Worm (Caenorhabditis elegans) whole organism, young adult: Measurements from ENCODE around the gene srbc-40.

Experiments
- B0261.1 ChIP-seq: sonication (generic microtip); optimal IDR thresholded peaks from 2 replicates; lab custom pipeline; 2016; ENCODE audit warnings: mild to moderate bottlenecking, missing genetic modification characterization, moderate library complexity, missing compliant biosample characterization
- B0336.3 ChIP-seq: fragments of 200-800 bp; sonication (Bioruptor generic); IDR thresholded peaks from 2 replicates; pipeline ENCODE4 v1.3.6; 2022; ENCODE audit warnings: missing genetic modification characterization, missing compliant biosample characterization
- D2030.7 ChIP-seq: fragments of 200-800 bp; sonication (Bioruptor generic); IDR thresholded peaks from 2 replicates; pipeline ENCODE4 v1.3.6; 2022; ENCODE audit warnings: missing genetic modification reagents, missing genetic modification characterization, missing compliant biosample characterization
- F22D6.2 ChIP-seq: sonication (generic microtip); optimal IDR thresholded peaks from 2 replicates; lab custom pipeline; 2016; ENCODE audit warnings: mild to moderate bottlenecking, missing genetic modification characterization, missing compliant biosample characterization
- F33H1.4 ChIP-seq: fragments of 200-800 bp; sonication (Bioruptor generic); IDR thresholded peaks from 2 replicates; pipeline ENCODE4 v1.3.6; 2022; ENCODE audit warnings: missing genetic modification reagents, missing genetic modification characterization, missing compliant biosample characterization
- F39B2.1 ChIP-seq: fragments of 200-800 bp; sonication (Bioruptor generic); IDR thresholded peaks from 2 replicates; pipeline ENCODE4 v1.3.6; 2022; ENCODE audit warnings: missing genetic modification reagents, missing genetic modification characterization, missing compliant biosample characterization
- F57C9.4 ChIP-seq: sonication (generic microtip); optimal IDR thresholded peaks from 2 replicates; lab custom pipeline; 2017; ENCODE audit warnings: mild to moderate bottlenecking, missing genetic modification characterization, missing compliant biosample characterization
- Y53G8AR.9 ChIP-seq: fragments of 200-800 bp; sonication (Bioruptor generic); conservative IDR thresholded peaks from 2 replicates; pipeline ENCODE4 v1.3.6; 2022; ENCODE audit warnings: missing genetic modification reagents, missing genetic modification characterization, missing compliant biosample characterization
- ZK185.1 ChIP-seq: sonication (generic microtip); optimal IDR thresholded peaks from 2 replicates; lab custom pipeline; 2016; ENCODE audit warnings: mild to moderate bottlenecking, missing genetic modification characterization, missing compliant biosample characterization; ENCODE audit not compliant: poor library complexity, severe bottlenecking
- aptf-2 ChIP-seq: fragments of 200-800 bp; sonication (Bioruptor generic); conservative IDR thresholded peaks from 2 replicates; pipeline ENCODE4 v1.3.6; 2022; ENCODE audit warnings: missing genetic modification reagents, missing genetic modification characterization, missing compliant biosample characterization
- atf-7 ChIP-seq: sonication (generic microtip); optimal IDR thresholded peaks from 2 replicates; lab custom pipeline; 2017; ENCODE audit warnings: mild to moderate bottlenecking, missing genetic modification characterization, missing compliant biosample characterization
- bed-1 ChIP-seq: fragments of 200-800 bp; sonication (Bioruptor generic); IDR thresholded peaks from 2 replicates; pipeline ENCODE4 v1.3.6; 2022; ENCODE audit warnings: missing genetic modification reagents, missing genetic modification characterization, missing compliant biosample characterization
- bed-2 ChIP-seq: fragments of 200-800 bp; sonication (Bioruptor generic); IDR thresholded peaks from 2 replicates; pipeline ENCODE4 v1.3.6; 2022; ENCODE audit warnings: missing genetic modification reagents, missing genetic modification characterization, missing compliant biosample characterization
- ccch-3 ChIP-seq: fragments of 200-800 bp; sonication (Bioruptor generic); optimal IDR thresholded peaks from 2 replicates; lab custom pipeline; 2018; ENCODE audit warnings: mild to moderate bottlenecking, missing genetic modification characterization, missing compliant biosample characterization
- cebp-2 ChIP-seq: fragments of 200-800 bp; sonication (Bioruptor generic); IDR thresholded peaks from 2 replicates; pipeline ENCODE4 v1.3.6; 2022; ENCODE audit warnings: missing genetic modification characterization, missing compliant biosample characterization
- ceh-100 ChIP-seq: fragments of 200-800 bp; sonication (Bioruptor generic); IDR thresholded peaks from 2 replicates; pipeline ENCODE4 v1.3.6; 2022; ENCODE audit warnings: missing genetic modification reagents, missing genetic modification characterization, missing compliant biosample characterization
- dpl-1 ChIP-seq: fragments of 150-350 bp; optimal IDR thresholded peaks from 2 replicates; lab custom pipeline; 2014; ENCODE audit warnings: missing biosample characterization, missing genetic modification reagents, missing genetic modification characterization
- efl-1 ChIP-seq: fragments of 150-350 bp; optimal IDR thresholded peaks from 2 replicates; lab custom pipeline; 2014; ENCODE audit warnings: missing biosample characterization, missing genetic modification reagents, missing genetic modification characterization
- egl-44 ChIP-seq: fragments of 200-800 bp; sonication (Bioruptor generic); IDR thresholded peaks from 2 replicates; pipeline ENCODE4 v1.3.6; 2022; ENCODE audit warnings: missing genetic modification reagents, missing genetic modification characterization, missing compliant biosample characterization
- ekl-4 ChIP-seq: fragments of 200-800 bp; sonication (Bioruptor generic); IDR thresholded peaks from 2 replicates; pipeline ENCODE4 v1.3.6; 2022; ENCODE audit warnings: missing genetic modification reagents, missing genetic modification characterization, missing compliant biosample characterization
- fkh-3 ChIP-seq: sonication (generic microtip); optimal IDR thresholded peaks from 2 replicates; lab custom pipeline; 2016; ENCODE audit warnings: mild to moderate bottlenecking, missing genetic modification characterization, missing compliant biosample characterization
- hmg-1.2 ChIP-seq: fragments of 200-800 bp; sonication (Bioruptor generic); IDR thresholded peaks from 2 replicates; pipeline ENCODE4 v1.3.6; 2022; ENCODE audit warnings: missing genetic modification reagents, missing genetic modification characterization, missing compliant biosample characterization
- hrde-1 ChIP-seq: sonication (generic microtip); optimal IDR thresholded peaks from 2 replicates; lab custom pipeline; 2016; ENCODE audit warnings: missing genetic modification characterization, mild to moderate bottlenecking, missing compliant biosample characterization, moderate library complexity, missing genotype, missing genetic modification reagents, borderline replicate concordance
- hsf-1 ChIP-seq: fragments of 200-800 bp; sonication (Bioruptor generic); IDR thresholded peaks from 2 replicates; pipeline ENCODE4 v1.3.6; 2022; ENCODE audit warnings: missing genetic modification reagents, missing genetic modification characterization, missing compliant biosample characterization
- lag-1 ChIP-seq: fragments of 200-800 bp; sonication (Bioruptor generic); IDR thresholded peaks from 2 replicates; pipeline ENCODE4 v1.3.6; 2022; ENCODE audit warnings: missing genetic modification reagents, missing genetic modification characterization, missing compliant biosample characterization
- lsl-1 ChIP-seq: fragments of 200-800 bp; sonication (Bioruptor generic); optimal IDR thresholded peaks from 2 replicates; lab custom pipeline; 2018; ENCODE audit warnings: mild to moderate bottlenecking, missing genetic modification characterization, moderate library complexity, missing compliant biosample characterization
- madf-8 ChIP-seq: fragments of 200-800 bp; sonication (Bioruptor generic); conservative IDR thresholded peaks from 2 replicates; pipeline ENCODE4 v1.3.6; 2022; ENCODE audit warnings: missing genetic modification reagents, missing genetic modification characterization, missing compliant biosample characterization
- nfya-2 ChIP-seq: fragments of 200-800 bp; sonication (Bioruptor generic); IDR thresholded peaks from 2 replicates; pipeline ENCODE4 v1.3.6; 2022; ENCODE audit warnings: missing genetic modification reagents, missing genetic modification characterization, missing compliant biosample characterization
- nfyb-1 ChIP-seq: fragments of 200-800 bp; sonication (Bioruptor generic); IDR thresholded peaks from 2 replicates; pipeline ENCODE4 v1.3.6; 2022; ENCODE audit warnings: missing genetic modification reagents, missing genetic modification characterization, missing compliant biosample characterization
- nhr-120 ChIP-seq: fragments of 200-800 bp; sonication (Bioruptor generic); IDR thresholded peaks from 2 replicates; pipeline ENCODE4 v1.3.6; 2022; ENCODE audit warnings: missing genetic modification characterization, missing compliant biosample characterization
- nhr-179 ChIP-seq: sonication (generic microtip); optimal IDR thresholded peaks from 2 replicates; lab custom pipeline; 2016; ENCODE audit warnings: mild to moderate bottlenecking, missing genetic modification characterization, missing compliant biosample characterization
- nhr-80 ChIP-seq: sonication (generic microtip); optimal IDR thresholded peaks from 2 replicates; lab custom pipeline; 2016; ENCODE audit warnings: missing genetic modification characterization, missing compliant biosample characterization
- pha-4 ChIP-seq: fragments of 150-350 bp; sonication (generic microtip); optimal IDR thresholded peaks from 2 replicates; lab custom pipeline; 2014; ENCODE audit warnings: missing biosample characterization, missing genetic modification reagents, missing genetic modification characterization
- repo-1 ChIP-seq: sonication (generic microtip); optimal IDR thresholded peaks from 2 replicates; lab custom pipeline; 2017; ENCODE audit warnings: mild to moderate bottlenecking, missing genetic modification characterization, missing compliant biosample characterization
- snpc-1.1 ChIP-seq: sonication (generic microtip); optimal IDR thresholded peaks from 2 replicates; lab custom pipeline; 2017; ENCODE audit warnings: missing genetic modification characterization, mild to moderate bottlenecking, missing compliant biosample characterization, antibody characterized with exemption, moderate library complexity, missing genotype, missing genetic modification reagents; ENCODE audit not compliant: insufficient read depth
- snpc-3.4 ChIP-seq: sonication (generic microtip); optimal IDR thresholded peaks from 2 replicates; lab custom pipeline; 2017; ENCODE audit warnings: missing genetic modification characterization, mild to moderate bottlenecking, missing compliant biosample characterization, antibody characterized with exemption, moderate library complexity, missing genotype, missing genetic modification reagents
- sptf-2 ChIP-seq: fragments of 200-800 bp; sonication (Bioruptor generic); optimal IDR thresholded peaks from 2 replicates; lab custom pipeline; 2018; ENCODE audit warnings: mild to moderate bottlenecking, missing genetic modification characterization, missing compliant biosample characterization
- tbp1 ChIP-seq: fragments of 200-800 bp; sonication (Bioruptor generic); optimal IDR thresholded peaks from 2 replicates; lab custom pipeline; 2018; ENCODE audit warnings: mild to moderate bottlenecking, missing genetic modification characterization, missing compliant biosample characterization
- xnd-1 ChIP-seq: sonication (generic microtip); optimal IDR thresholded peaks from 2 replicates; lab custom pipeline; 2016; ENCODE audit warnings: missing genotype, missing genetic modification reagents, missing genetic modification characterization, missing compliant biosample characterization
- ztf-26 ChIP-seq: sonication (generic microtip); optimal IDR thresholded peaks from 2 replicates; lab custom pipeline; 2017; ENCODE audit warnings: missing genetic modification characterization, missing compliant biosample characterization
- ztf-28 ChIP-seq: fragments of 200-800 bp; sonication (Bioruptor generic); IDR thresholded peaks from 2 replicates; pipeline ENCODE4 v1.3.6; 2022; ENCODE audit warnings: missing genetic modification reagents, missing genetic modification characterization, missing compliant biosample characterization
- ztf-6 ChIP-seq: fragments of 200-800 bp; sonication (Bioruptor generic); IDR thresholded peaks from 2 replicates; pipeline ENCODE4 v1.3.6; 2022; ENCODE audit warnings: missing genetic modification reagents, missing genetic modification characterization, missing compliant biosample characterization

The srbc-40 gene

DNA sequence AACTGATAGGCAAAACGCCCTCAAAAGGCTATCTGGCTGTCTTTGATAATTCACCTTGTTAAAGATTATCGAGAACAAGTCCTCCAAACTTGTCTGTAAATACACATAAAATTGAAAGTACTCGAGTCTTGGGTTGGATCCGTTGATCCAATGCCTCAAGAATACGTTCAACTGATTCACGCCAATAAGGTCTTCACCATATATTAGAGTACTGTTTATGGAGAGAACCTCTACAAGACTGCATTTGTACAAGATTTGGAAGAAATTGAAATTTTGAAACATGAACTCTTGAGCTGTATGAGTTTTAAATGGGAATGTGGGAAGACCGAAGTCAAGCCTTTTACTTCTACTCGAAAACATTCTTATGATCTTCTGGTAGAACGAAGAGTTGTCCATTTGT lies 3.3 kb upstream of the srbc-40 start:
- no peak for TF ChIP-seq bed-2
- no peak for TF ChIP-seq nfya-2 (GFP tag; lab: Robert Waterston, UW)
- TF ChIP-seq nhr-120 (GFP tag; lab: Robert Waterston, UW): no peak
- TF ChIP-seq madf-8 (GFP tag; lab: Robert Waterston, UW): no peak
- no peak for TF ChIP-seq hrde-1 (tag; lab: Kevin White, UChicago)
- TF ChIP-seq egl-44 (GFP tag; lab: Robert Waterston, UW): no peak
- TF ChIP-seq ccch-3: no peak
- TF ChIP-seq B0336.3: no peak
- no peak for TF ChIP-seq snpc-3.4 (tag; lab: Kevin White, UChicago)
- TF ChIP-seq hsf-1 (GFP tag; lab: Robert Waterston, UW): no peak
- TF ChIP-seq ztf-28 (GFP tag; lab: Robert Waterston, UW): no peak
- TF ChIP-seq aptf-2 (GFP tag; lab: Robert Waterston, UW): no peak
- TF ChIP-seq pha-4: no peak
- TF ChIP-seq F57C9.4: no peak
- TF ChIP-seq snpc-1.1 (tag; lab: Kevin White, UChicago): no peak
- TF ChIP-seq ztf-26 (tag; lab: Kevin White, UChicago): no peak
- no peak for TF ChIP-seq ekl-4 (GFP tag; lab: Robert Waterston, UW)
- no peak for TF ChIP-seq F39B2.1 (GFP tag; lab: Robert Waterston, UW)
- no peak for TF ChIP-seq F22D6.2 (tag; lab: Kevin White, UChicago)

DNA sequence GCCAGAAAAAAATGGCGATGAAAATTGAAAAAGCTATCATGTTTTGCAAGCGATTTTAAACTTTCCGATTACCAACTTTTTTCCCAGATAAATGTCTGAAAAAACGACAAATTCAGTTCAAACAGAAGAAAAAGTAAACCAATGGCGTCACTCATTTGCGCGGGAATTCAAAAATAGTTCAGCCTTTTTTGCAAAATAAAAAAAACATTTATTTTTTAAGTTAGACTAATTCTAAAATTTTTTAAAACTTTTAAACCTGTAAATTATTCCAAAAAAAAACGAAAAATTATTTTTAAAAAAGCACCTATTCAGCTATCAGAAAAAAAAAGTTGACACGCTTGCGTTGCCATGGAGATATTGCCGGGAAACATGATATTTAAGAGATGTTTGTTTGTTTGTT lies 6.7 kb downstream of the srbc-40 start, which contains the start of gene cyp-33C11:
cyp-33C11 (minus strand) TSS at position 101 of the 400 bp plus-strand sequence.
- TF ChIP-seq bed-1 (GFP tag; lab: Robert Waterston, UW) (no peak), dpl-1 (no peak), hmg-1.2 (GFP tag; lab: Robert Waterston, UW) (no peak), efl-1 (GFP tag; lab: Kevin White, UChicago) (no peak), repo-1 (tag; lab: Kevin White, UChicago) (no peak), nfyb-1 (GFP tag; lab: Robert Waterston, UW) (no peak), atf-7 (tag; lab: Kevin White, UChicago) (no peak), Y53G8AR.9 (GFP tag; lab: Robert Waterston, UW) (no peak), snpc-1.1 (tag; lab: Kevin White, UChicago) (no peak), ZK185.1 (tag; lab: Kevin White, UChicago) (no peak), nhr-80 (tag; lab: Kevin White, UChicago) (no peak), lag-1 (GFP tag; lab: Robert Waterston, UW) (no peak), xnd-1 (tag; lab: Kevin White, UChicago) (no peak)
- TF ChIP-seq, all 124 proteins: peak for 0

DNA sequence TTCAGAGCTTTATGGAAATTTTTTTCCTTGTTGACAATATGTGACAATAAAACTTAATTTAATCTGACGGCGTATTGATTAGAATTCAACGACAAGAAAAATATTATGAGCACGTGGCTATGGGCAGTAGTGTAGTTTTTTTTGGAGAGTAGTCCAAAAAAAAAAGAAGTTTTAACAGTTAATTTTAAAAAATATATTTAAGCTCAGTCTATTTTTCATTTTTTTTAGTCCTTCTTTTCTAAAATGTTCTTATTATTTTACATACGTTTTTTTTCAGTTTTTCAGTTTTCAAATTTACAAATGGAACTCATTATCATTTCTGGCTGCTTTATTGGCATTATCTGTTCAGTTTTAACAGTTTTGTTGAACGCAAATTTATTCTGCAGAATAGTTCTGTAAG lies 10.8 kb downstream of the srbc-40 start, which contains the start of gene srbc-39:
srbc-39 (plus strand) TSS at position 301 of the 400 bp plus-strand sequence.
- no peak for TF ChIP-seq ztf-6 (GFP tag; lab: Robert Waterston, UW)
- no peak for TF ChIP-seq fkh-3 (tag; lab: Kevin White, UChicago)
- no peak for TF ChIP-seq B0261.1 (tag; lab: Kevin White, UChicago)
- TF ChIP-seq ZK185.1 (tag; lab: Kevin White, UChicago): no peak
- TF ChIP-seq lsl-1: no peak
- TF ChIP-seq cebp-2 (GFP tag; lab: Robert Waterston, UW): no peak
- TF ChIP-seq madf-8 (GFP tag; lab: Robert Waterston, UW): no peak
- no peak for TF ChIP-seq sptf-2
- no peak for TF ChIP-seq D2030.7 (GFP tag; lab: Robert Waterston, UW)
- TF ChIP-seq ceh-100 (GFP tag; lab: Robert Waterston, UW): no peak
- no peak for TF ChIP-seq dpl-1
- TF ChIP-seq F33H1.4: no peak
- TF ChIP-seq nhr-80 (tag; lab: Kevin White, UChicago): no peak
- TF ChIP-seq nhr-179 (tag; lab: Kevin White, UChicago): no peak
- no peak for TF ChIP-seq tbp1 (GFP tag; lab: Kevin White, UChicago)
